Fruit fly (Drosophila melanogaster): ENCODE data around the gene CG8534.

The CG8534 gene

DNA sequence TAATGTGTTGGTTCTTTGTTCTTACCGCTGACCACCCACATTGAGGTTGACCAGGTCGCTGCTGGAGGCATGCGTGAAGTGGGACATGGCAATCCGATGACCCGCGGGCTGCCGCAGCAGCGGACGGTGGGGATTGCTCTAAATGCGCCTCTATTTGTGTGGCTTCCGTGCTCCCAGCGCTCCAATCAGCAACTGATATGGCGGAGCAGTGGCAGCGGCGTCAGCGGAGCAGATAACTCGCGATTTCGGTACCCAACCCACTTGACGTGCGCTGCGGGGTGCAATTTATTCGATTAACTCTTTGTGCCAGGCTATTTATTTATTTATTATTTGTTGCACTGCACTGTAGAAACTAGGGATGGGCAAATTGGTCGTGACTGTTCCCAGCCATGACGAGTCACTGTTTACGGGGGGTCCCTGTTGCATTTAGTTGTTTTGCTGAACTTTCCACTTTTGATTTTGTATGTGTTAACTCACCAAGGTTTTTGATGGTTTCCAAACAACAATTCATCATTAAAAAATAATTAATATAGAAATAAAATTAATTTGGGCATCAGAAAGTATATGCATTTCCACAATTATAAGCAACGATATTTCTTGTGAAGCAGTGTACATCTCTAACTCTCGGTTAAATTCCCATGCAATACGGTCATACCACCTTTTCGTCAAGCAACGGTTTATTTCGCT lies 11.8 kb upstream of the CG8534 start, which contains the start of the genes CG9467 and CG8526 (continued):
- TF ChIP-seq CG12744 (GFP tag; optimal IDR thresholded peaks at IDR 0.05): no peak
- TF ChIP-seq CG8765 (GFP tag; IDR thresholded peaks at IDR 0.05): peak; percentile 51
- no peak for TF ChIP-seq CG10959 (GFP tag; IDR thresholded peaks at IDR 0.05)
- peak; percentile 11 for TF ChIP-seq pho (GFP tag; optimal IDR thresholded peaks at IDR 0.05)
- peak; percentile 75 for TF ChIP-seq hbn (GFP tag; IDR thresholded peaks at IDR 0.05; ENCODE audit: partially characterized antibody)
- no peak for TF ChIP-seq CkIIα-i1 (GFP tag; IDR thresholded peaks at IDR 0.05)
- peak; percentile 66 for TF ChIP-seq Lhr (GFP tag; optimal IDR thresholded peaks at IDR 0.05)
- no peak for TF ChIP-seq toy (GFP tag; IDR thresholded peaks at IDR 0.05)
- TF ChIP-seq CG42726 (GFP tag; IDR thresholded peaks at IDR 0.05; ENCODE audit: partially characterized antibody): 0 out of 2 replicates have a peak, but pooled peaks have one; percentile 10
- peak; percentile 53 for TF ChIP-seq Fer1 (GFP tag; optimal IDR thresholded peaks at IDR 0.05)
- TF ChIP-seq D19B (GFP tag; optimal IDR thresholded peaks at IDR 0.05): peak; percentile 50
- TF ChIP-seq CG3065 (GFP tag; optimal IDR thresholded peaks at IDR 0.05): peak; percentile 37
- TF ChIP-seq CG4820 (GFP tag; optimal IDR thresholded peaks at IDR 0.05): peak; percentile 67
- peak; percentile 73 for TF ChIP-seq vnd (GFP tag; IDR thresholded peaks at IDR 0.05; ENCODE audit: partially characterized antibody)
- TF ChIP-seq Deaf1 (tag; optimal IDR thresholded peaks at IDR 0.05): no peak
- peak; percentile 15 for TF ChIP-seq CG8944 (GFP tag; optimal IDR thresholded peaks at IDR 0.05)
- peak; percentile 77 for TF ChIP-seq CG8924 (tag; optimal IDR thresholded peaks at IDR 0.05)
- no peak for TF ChIP-seq B-H1 (GFP tag; IDR thresholded peaks at IDR 0.05)
- TF ChIP-seq Dfd (GFP tag; optimal IDR thresholded peaks at IDR 0.05): no peak
- peak; percentile 65 for TF ChIP-seq lmd (GFP tag; IDR thresholded peaks at IDR 0.05)
- TF ChIP-seq PHDP (tag; optimal IDR thresholded peaks at IDR 0.05): peak; percentile 50
- peak; percentile 2 for TF ChIP-seq CG6765 (GFP tag; optimal IDR thresholded peaks at IDR 0.05)
- peak; percentile 74 for TF ChIP-seq Doc3 (GFP tag; IDR thresholded peaks at IDR 0.05; ENCODE audit: partially characterized antibody)
- peak; percentile 57; the same call in 2 of the 3 replicates for TF ChIP-seq jigr1 (GFP tag; IDR thresholded peaks at IDR 0.05)
- TF ChIP-seq CG17802 (tag; optimal IDR thresholded peaks at IDR 0.05): no peak
- TF ChIP-seq ftz-f1 (GFP tag; optimal IDR thresholded peaks at IDR 0.05): no peak
- no peak for TF ChIP-seq bowl (GFP tag; IDR thresholded peaks at IDR 0.05)
- TF ChIP-seq Taf1 (GFP tag; IDR thresholded peaks at IDR 0.05): peak; percentile 21; the same call in 1 of the 2 replicates
- no peak for TF ChIP-seq ato (GFP tag; IDR thresholded peaks at IDR 0.05; ENCODE audit: partially characterized antibody)
- no peak for TF ChIP-seq org-1 (GFP tag; optimal IDR thresholded peaks at IDR 0.05)
- TF ChIP-seq CG9215 (GFP tag; IDR thresholded peaks at IDR 0.05): peak; percentile 78
- TF ChIP-seq CG18262 (tag; optimal IDR thresholded peaks at IDR 0.05): peak; percentile 69
- no peak for TF ChIP-seq CG12769 (tag; optimal IDR thresholded peaks at IDR 0.05)
- no peak for TF ChIP-seq wek (GFP tag; optimal IDR thresholded peaks at IDR 0.05)
- no peak for TF ChIP-seq dan (GFP tag; IDR thresholded peaks at IDR 0.05)
- no peak for TF ChIP-seq p53 (GFP tag; optimal IDR thresholded peaks at IDR 0.05)
- peak; percentile 50; the same call in 1 of the 3 replicates for TF ChIP-seq CG7357 (GFP tag; IDR thresholded peaks at IDR 0.05)
- no peak for TF ChIP-seq btn (GFP tag; optimal IDR thresholded peaks at IDR 0.05)
- TF ChIP-seq luna (GFP tag; optimal IDR thresholded peaks at IDR 0.05): no peak
- peak; percentile 51; the same call in 1 of the 2 replicates for TF ChIP-seq Atf6 (GFP tag; IDR thresholded peaks at IDR 0.05)
- TF ChIP-seq Ssrp (tag; optimal IDR thresholded peaks at IDR 0.05): peak; percentile 69
- peak; percentile 61 for TF ChIP-seq ssp (GFP tag; IDR thresholded peaks at IDR 0.05)
- TF ChIP-seq CG30431 (GFP tag; optimal IDR thresholded peaks at IDR 0.05): no peak
- TF ChIP-seq Hmx (GFP tag; optimal IDR thresholded peaks at IDR 0.05): no peak
- no peak for TF ChIP-seq run (tag; optimal IDR thresholded peaks at IDR 0.05)
- TF ChIP-seq CG12219 (GFP tag; optimal IDR thresholded peaks at IDR 0.05): no peak
- no peak for TF ChIP-seq gt (GFP tag; IDR thresholded peaks at IDR 0.05)
- peak; percentile 48; the same call in 2 of the 3 replicates for TF ChIP-seq tgo (GFP tag; IDR thresholded peaks at IDR 0.05)
- TF ChIP-seq fd64A (GFP tag; optimal IDR thresholded peaks at IDR 0.05): no peak
- TF ChIP-seq odd (GFP tag; optimal IDR thresholded peaks at IDR 0.05): no peak

Measured in whole organism, embryonic.